Fruit fly (Drosophila melanogaster): ENCODE results near the gene dl.
A peak's percentile ranks its signal among the peaks of the same experiment; 100 is the strongest.

The dl gene

DNA sequence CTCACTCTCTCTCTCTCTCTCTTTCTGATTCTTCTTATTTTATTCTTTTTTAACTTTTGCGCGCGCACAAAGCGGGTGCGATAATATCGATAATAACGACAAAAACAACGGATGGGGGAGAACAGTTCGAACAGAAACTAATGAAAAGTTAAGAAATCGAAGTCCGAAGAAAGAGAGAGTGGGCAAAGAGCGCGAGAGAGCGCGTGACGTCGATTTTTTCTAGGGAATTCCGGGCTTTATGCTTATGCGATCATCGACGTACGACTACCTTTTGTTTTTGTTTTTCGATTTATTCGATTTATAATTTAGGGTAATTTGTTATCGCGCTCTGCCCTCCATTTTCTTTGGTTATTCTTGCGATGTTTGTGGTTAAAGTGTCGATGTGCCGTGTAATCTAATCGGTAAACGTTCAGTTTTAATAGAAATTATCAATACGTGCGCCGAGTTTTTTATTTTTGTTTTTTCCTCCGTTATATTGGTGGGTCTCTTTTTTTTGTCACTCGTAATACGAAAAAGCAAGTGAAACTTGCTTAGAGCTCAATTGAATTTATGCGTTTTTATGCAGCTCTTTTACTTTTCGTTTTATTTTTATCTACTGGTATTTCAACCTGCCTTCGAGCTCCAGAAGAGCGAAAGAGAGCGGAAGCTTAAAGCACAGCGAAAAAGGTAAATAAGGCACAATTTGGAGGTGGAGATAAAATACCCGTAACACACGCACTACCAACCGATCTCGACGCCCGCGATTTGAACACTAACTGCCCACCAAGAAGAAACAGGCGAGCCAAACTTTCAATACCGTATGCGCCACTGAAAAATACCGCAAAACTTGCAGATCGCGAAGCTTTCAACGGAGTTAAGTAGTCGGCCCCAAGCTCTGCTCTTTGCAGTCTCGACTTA is at the start of gene dl (continued):
- TF ChIP-seq CG10979 (tag; optimal IDR thresholded peaks at IDR 0.05) (no peak), tna (GFP tag; IDR thresholded peaks at IDR 0.05; ENCODE audit: partially characterized antibody) (no peak), kah (GFP tag; optimal IDR thresholded peaks at IDR 0.05) (no peak), Vsx1 (GFP tag; optimal IDR thresholded peaks at IDR 0.05) (no peak), jigr1 (GFP tag; IDR thresholded peaks at IDR 0.05) (no peak), bigmax (GFP tag; optimal IDR thresholded peaks at IDR 0.05) (no peak), Nf-YB (GFP tag; optimal IDR thresholded peaks at IDR 0.05) (no peak), Mrtf (GFP tag; IDR thresholded peaks at IDR 0.05) (no peak), Sry-β (GFP tag; optimal IDR thresholded peaks at IDR 0.05) (no peak), onecut (GFP tag; IDR thresholded peaks at IDR 0.05) (0 out of 2 replicates have a peak, but pooled peaks have one; percentile 4), CG13287 (GFP tag; IDR thresholded peaks at IDR 0.05; ENCODE audit: partially characterized antibody) (peak; percentile 38; the same call in 1 of the 2 replicates), mam (GFP tag; optimal IDR thresholded peaks at IDR 0.05) (no peak), CG15011 (GFP tag; optimal IDR thresholded peaks at IDR 0.05) (no peak), Oli (tag; optimal IDR thresholded peaks at IDR 0.05) (no peak), CG31224 (GFP tag; IDR thresholded peaks at IDR 0.05) (no peak), lbe (GFP tag; optimal IDR thresholded peaks at IDR 0.05) (peak; percentile 1), CG8944 (GFP tag; optimal IDR thresholded peaks at IDR 0.05) (no peak), Bgb (GFP tag; IDR thresholded peaks at IDR 0.05; ENCODE audit: partially characterized antibody) (peak; percentile 36; the same call in 1 of the 2 replicates), CG32767 (GFP tag; IDR thresholded peaks at IDR 0.05) (no peak), CG16779 (GFP tag; IDR thresholded peaks at IDR 0.05) (no peak), GATAe (GFP tag; conservative IDR thresholded peaks at IDR 0.05) (peak; percentile 18; the same call in 1 of the 2 replicates), CG2678 (tag; optimal IDR thresholded peaks at IDR 0.05) (no peak), Pdp1 (GFP tag; optimal IDR thresholded peaks at IDR 0.05) (peak in 1 of 2 experiments; percentile 81), CG12659 (GFP tag; optimal IDR thresholded peaks at IDR 0.05) (peak; percentile 6), CG13624 (GFP tag; optimal IDR thresholded peaks at IDR 0.05) (peak; percentile 42), CG13424 (tag; optimal IDR thresholded peaks at IDR 0.05) (no peak), Ptx1 (GFP tag; IDR thresholded peaks at IDR 0.05) (peak; percentile 20; the same call in 1 of the 2 replicates), caup (GFP tag; optimal IDR thresholded peaks at IDR 0.05; ENCODE audit: severe bottlenecking) (no peak), CG7271 (tag; optimal IDR thresholded peaks at IDR 0.05) (no peak), CG3407 (GFP tag; optimal IDR thresholded peaks at IDR 0.05) (no peak), maf-S (GFP tag; optimal IDR thresholded peaks at IDR 0.05) (no peak), ssp (GFP tag; IDR thresholded peaks at IDR 0.05) (no peak), ranshi (GFP tag; IDR thresholded peaks at IDR 0.05) (no peak), otp (GFP tag; IDR thresholded peaks at IDR 0.05) (no peak), sr (GFP tag; IDR thresholded peaks at IDR 0.05) (no peak; the same call in 2 of the 3 replicates), Deaf1 (tag; optimal IDR thresholded peaks at IDR 0.05) (no peak), CG13894 (tag; optimal IDR thresholded peaks at IDR 0.05) (peak; percentile 7), Med (GFP tag) (peak; percentile 85), CG32772 (GFP tag; IDR thresholded peaks at IDR 0.05) (no peak), CG2712 (tag; optimal IDR thresholded peaks at IDR 0.05) (no peak), CG1529 (GFP tag; optimal IDR thresholded peaks at IDR 0.05) (no peak), CG12299 (tag; optimal IDR thresholded peaks at IDR 0.05) (no peak), dati (GFP tag; IDR thresholded peaks at IDR 0.05) (no peak), Dip3 (GFP tag; optimal IDR thresholded peaks at IDR 0.05) (no peak), Hey (tag; optimal IDR thresholded peaks at IDR 0.05) (no peak), Lhr (GFP tag; optimal IDR thresholded peaks at IDR 0.05) (no peak), Neu2 (GFP tag; optimal IDR thresholded peaks at IDR 0.05; ENCODE audit: borderline replicate concordance) (no peak), usp (GFP tag; optimal IDR thresholded peaks at IDR 0.05) (no peak)
